Fruit fly (Drosophila melanogaster) Kc167 (cell line): ENCODE results near the gene CG43093.

Source experiments
- Myc ChIP-seq: fragments of >200 bp; optimal IDR thresholded peaks from 2 replicates; lab custom pipeline; 2017; ENCODE audit warnings: missing external identifiers
- Sin3A ChIP-seq: fragments of >200 bp; optimal IDR thresholded peaks from 2 replicates; lab custom pipeline; 2018; ENCODE audit warnings: missing external identifiers
- h ChIP-seq: fragments of >200 bp; optimal IDR thresholded peaks from 3 replicates; lab custom pipeline; 2018; ENCODE audit warnings: missing external identifiers
- psq ChIP-seq: fragments of >200 bp; optimal IDR thresholded peaks from 2 replicates; lab custom pipeline; 2017; ENCODE audit warnings: missing external identifiers
- ttk ChIP-seq: sonication (Bioruptor generic); optimal IDR thresholded peaks from 2 replicates; lab custom pipeline; 2017; ENCODE audit warnings: missing external identifiers

dm6 chr3R:22727456-22727833 is 42.7 kb downstream of the CG43093 start:
- TF ChIP-seq h, result no peak
- no peak for TF ChIP-seq Sin3A (lab: Kevin White, UChicago)
- no peak for TF ChIP-seq Myc (lab: Kevin White, UChicago)
- TF ChIP-seq psq (lab: Kevin White, UChicago), result no peak
- no peak for TF ChIP-seq ttk (lab: Kevin White, UChicago)
